Fruit fly (Drosophila melanogaster) whole organism, embryonic: ENCODE measurements around the gene Vm26Ac.

Experiments used
- Asciz ChIP-seq: fragments of 200-800 bp; sonication (Bioruptor generic); optimal IDR thresholded peaks from 2 replicates; lab custom pipeline; 2017; ENCODE audit warnings: missing biosample characterization, mild to moderate bottlenecking, missing genetic modification characterization, missing genetic modification reagents
- CG10431 ChIP-seq: fragments of 200-800 bp; sonication (Bioruptor generic); optimal IDR thresholded peaks from 3 replicates; lab custom pipeline; 2018; ENCODE audit warnings: missing biosample characterization, mild to moderate bottlenecking, missing genetic modification characterization
- CG12071 ChIP-seq: fragments of 200-800 bp; sonication (Bioruptor generic); optimal IDR thresholded peaks from 3 replicates; lab custom pipeline; 2018; ENCODE audit warnings: missing biosample characterization, mild to moderate bottlenecking, missing genetic modification characterization
- CG12219 ChIP-seq: fragments of 200-800 bp; sonication (Bioruptor generic); optimal IDR thresholded peaks from 3 replicates; lab custom pipeline; 2018; ENCODE audit warnings: missing biosample characterization, mild to moderate bottlenecking, missing genetic modification characterization
- CG12659 ChIP-seq: fragments of 200-800 bp; sonication (Bioruptor generic); optimal IDR thresholded peaks from 3 replicates; lab custom pipeline; 2017; ENCODE audit warnings: mild to moderate bottlenecking, missing biosample characterization, missing genetic modification reagents, missing genetic modification characterization
- CG13296 ChIP-seq: fragments of 200-800 bp; sonication (Bioruptor generic); optimal IDR thresholded peaks from 3 replicates; lab custom pipeline; 2018; ENCODE audit warnings: missing biosample characterization, mild to moderate bottlenecking, missing genetic modification characterization
- CG13775 ChIP-seq: fragments of 200-800 bp; sonication (Bioruptor generic); optimal IDR thresholded peaks from 3 replicates; lab custom pipeline; 2017; ENCODE audit warnings: missing biosample characterization, mild to moderate bottlenecking, missing genetic modification characterization
- CG14441 ChIP-seq: fragments of 200-800 bp; sonication (Bioruptor generic); IDR thresholded peaks from 2 replicates; pipeline ENCODE4 v1.3.6; 2022; ENCODE audit warnings: missing biosample characterization, missing genetic modification characterization
- CG15011 ChIP-seq: fragments of 200-800 bp; sonication (Bioruptor generic); optimal IDR thresholded peaks from 3 replicates; lab custom pipeline; 2018; ENCODE audit warnings: missing biosample characterization, mild to moderate bottlenecking, missing genetic modification characterization
- CG1529 ChIP-seq: fragments of 200-800 bp; sonication (Bioruptor generic); optimal IDR thresholded peaks from 3 replicates; lab custom pipeline; 2018; ENCODE audit warnings: missing biosample characterization, missing genetic modification characterization
- CG1603 ChIP-seq: fragments of 200-800 bp; sonication (Bioruptor generic); optimal IDR thresholded peaks from 2 replicates; lab custom pipeline; 2019; ENCODE audit warnings: missing biosample characterization, mild to moderate bottlenecking, missing genetic modification characterization, moderate library complexity
- CG17568 ChIP-seq: fragments of 200-800 bp; sonication (Bioruptor generic); optimal IDR thresholded peaks from 2 replicates; lab custom pipeline; 2018; ENCODE audit warnings: missing biosample characterization, mild to moderate bottlenecking, missing genetic modification characterization, moderate library complexity
- CG17829 ChIP-seq: fragments of 200-800 bp; optimal IDR thresholded peaks from 2 replicates; lab custom pipeline; 2019; ENCODE audit warnings: missing biosample characterization, mild to moderate bottlenecking, missing genetic modification characterization, moderate library complexity
- CG18599 ChIP-seq: fragments of 200-800 bp; sonication (Bioruptor generic); optimal IDR thresholded peaks from 3 replicates; lab custom pipeline; 2017; ENCODE audit warnings: missing biosample characterization, missing genetic modification characterization, mild to moderate bottlenecking, moderate library complexity, missing genetic modification reagents
- CG18619 ChIP-seq: fragments of 200-800 bp; sonication (Bioruptor generic); optimal IDR thresholded peaks from 3 replicates; lab custom pipeline; 2017; ENCODE audit warnings: missing biosample characterization, mild to moderate bottlenecking, missing genetic modification characterization
- CG33213 ChIP-seq: fragments of 200-800 bp; sonication (Bioruptor generic); optimal IDR thresholded peaks from 3 replicates; lab custom pipeline; 2016; ENCODE audit warnings: missing biosample characterization, missing genetic modification characterization
- CG33557 ChIP-seq: fragments of 200-800 bp; sonication (Bioruptor generic); optimal IDR thresholded peaks from 2 replicates; lab custom pipeline; 2019; ENCODE audit warnings: missing biosample characterization, mild to moderate bottlenecking, missing genetic modification characterization, moderate library complexity
- CG3838 ChIP-seq: fragments of 200-800 bp; sonication (Bioruptor generic); optimal IDR thresholded peaks from 3 replicates; lab custom pipeline; 2016; ENCODE audit warnings: missing biosample characterization, missing genetic modification characterization
- CG6272 ChIP-seq: fragments of 200-800 bp; sonication (Bioruptor generic); IDR thresholded peaks from 2 replicates; pipeline ENCODE4 v1.3.6; 2022; ENCODE audit warnings: missing biosample characterization, missing genetic modification characterization
- CG7271 ChIP-seq: fragments of 200-800 bp; sonication (Bioruptor generic); optimal IDR thresholded peaks from 2 replicates; lab custom pipeline; 2018; ENCODE audit warnings: missing biosample characterization, mild to moderate bottlenecking, missing genetic modification characterization, moderate library complexity
- CG7987 ChIP-seq: fragments of 200-800 bp; sonication (Bioruptor generic); optimal IDR thresholded peaks from 2 replicates; lab custom pipeline; 2018; ENCODE audit warnings: missing biosample characterization, mild to moderate bottlenecking, missing genetic modification characterization, moderate library complexity
- Doc2 ChIP-seq: fragments of 200-800 bp; sonication (Bioruptor generic); IDR thresholded peaks from 2 replicates; pipeline ENCODE4 v1.3.6; 2022; ENCODE audit warnings: missing biosample characterization, missing genetic modification characterization
- Dp ChIP-seq: fragments of 200-800 bp; sonication (Bioruptor generic); optimal IDR thresholded peaks from 2 replicates; lab custom pipeline; 2018; ENCODE audit warnings: missing biosample characterization, mild to moderate bottlenecking, missing genetic modification characterization, moderate library complexity
- ERR ChIP-seq: fragments of 200-800 bp; sonication (Bioruptor generic); optimal IDR thresholded peaks from 2 replicates; lab custom pipeline; 2016; ENCODE audit warnings: missing biosample characterization, missing genetic modification characterization
- Ets65A ChIP-seq: fragments of 200-800 bp; sonication (Bioruptor generic); peaks from one replicate; lab custom pipeline; 2016; ENCODE audit warnings: missing biosample characterization, missing genetic modification characterization
- Ets97D ChIP-seq: fragments of 200-800 bp; sonication (Bioruptor generic); optimal IDR thresholded peaks from 3 replicates; lab custom pipeline; 2016; ENCODE audit warnings: missing biosample characterization, missing genetic modification characterization
- Fer3 ChIP-seq: fragments of 200-800 bp; sonication (Bioruptor generic); optimal IDR thresholded peaks from 2 replicates; lab custom pipeline; 2018; ENCODE audit warnings: missing biosample characterization, mild to moderate bottlenecking, missing genetic modification characterization, moderate library complexity
- HLH3B ChIP-seq: fragments of 200-800 bp; sonication (Bioruptor generic); IDR thresholded peaks from 2 replicates; pipeline ENCODE4 v1.3.6; 2022; ENCODE audit warnings: missing biosample characterization, missing genetic modification characterization
- HmgD ChIP-seq: fragments of 200-800 bp; sonication (Bioruptor generic); optimal IDR thresholded peaks from 3 replicates; lab custom pipeline; 2016; ENCODE audit warnings: missing biosample characterization, missing genetic modification characterization
- Lhr ChIP-seq: fragments of 200-800 bp; sonication (Bioruptor generic); optimal IDR thresholded peaks from 3 replicates; lab custom pipeline; 2017; ENCODE audit warnings: mild to moderate bottlenecking, missing biosample characterization, missing genetic modification reagents, missing genetic modification characterization
- MESR4 ChIP-seq: fragments of 200-800 bp; sonication (Bioruptor generic); optimal IDR thresholded peaks from 2 replicates; lab custom pipeline; 2018; ENCODE audit warnings: missing biosample characterization, mild to moderate bottlenecking, missing genetic modification characterization, moderate library complexity
- NC2β ChIP-seq: fragments of 200-800 bp; sonication (Bioruptor generic); optimal IDR thresholded peaks from 2 replicates; lab custom pipeline; 2016; ENCODE audit warnings: missing biosample characterization, missing genetic modification characterization
- PHDP ChIP-seq: fragments of 200-800 bp; sonication (Bioruptor generic); optimal IDR thresholded peaks from 3 replicates; lab custom pipeline; 2018; ENCODE audit warnings: missing biosample characterization, mild to moderate bottlenecking, missing genetic modification characterization, moderate library complexity
- Sin3A ChIP-seq: fragments of >200 bp; optimal IDR thresholded peaks from 2 replicates; lab custom pipeline; 2018
- Sry-δ ChIP-seq: fragments of 200-800 bp; sonication (Bioruptor generic); optimal IDR thresholded peaks from 2 replicates; lab custom pipeline; 2016; ENCODE audit warnings: missing biosample characterization, missing genetic modification characterization
- Ssrp ChIP-seq: fragments of 200-800 bp; sonication (Bioruptor generic); optimal IDR thresholded peaks from 2 replicates; lab custom pipeline; 2018; ENCODE audit warnings: missing biosample characterization, mild to moderate bottlenecking, missing genetic modification characterization, moderate library complexity
- YL-1 ChIP-seq: fragments of 200-800 bp; sonication (Bioruptor generic); optimal IDR thresholded peaks from 3 replicates; lab custom pipeline; 2017; ENCODE audit warnings: missing biosample characterization, mild to moderate bottlenecking, missing genetic modification characterization
- bowl ChIP-seq: fragments of 200-800 bp; sonication (Bioruptor generic); IDR thresholded peaks from 2 replicates; pipeline ENCODE4 v1.3.6; 2022; ENCODE audit warnings: missing biosample characterization, missing genetic modification characterization
- chinmo ChIP-seq: fragments of 200-800 bp; sonication (Bioruptor generic); IDR thresholded peaks from 4 replicates; pipeline ENCODE4 v1.3.6; 2022; ENCODE audit warnings: missing biosample characterization, missing genetic modification characterization; ENCODE audit not compliant: partially characterized antibody
- cwo ChIP-seq: fragments of 200-800 bp; sonication (Bioruptor generic); optimal IDR thresholded peaks from 3 replicates; lab custom pipeline; 2017; ENCODE audit warnings: missing biosample characterization, missing genetic modification characterization, mild to moderate bottlenecking, moderate library complexity, missing genetic modification reagents
- esg ChIP-seq: fragments of 200-800 bp; sonication (Bioruptor generic); conservative IDR thresholded peaks from 2 replicates; pipeline ENCODE4 v1.3.6; 2022; ENCODE audit warnings: missing biosample characterization, missing genetic modification characterization
- fd102C ChIP-seq: fragments of 200-800 bp; sonication (Bioruptor generic); optimal IDR thresholded peaks from 2 replicates; lab custom pipeline; 2018; ENCODE audit warnings: missing biosample characterization, mild to moderate bottlenecking, missing genetic modification characterization, moderate library complexity
- kay ChIP-seq: fragments of 200-800 bp; sonication (Bioruptor generic); optimal IDR thresholded peaks from 2 replicates; lab custom pipeline; 2016; ENCODE audit warnings: missing biosample characterization, missing genetic modification characterization
- klu ChIP-seq: fragments of 200-800 bp; sonication (Bioruptor generic); IDR thresholded peaks from 2 replicates; pipeline ENCODE4 v1.3.6; 2022; ENCODE audit warnings: missing biosample characterization, missing genetic modification characterization
- maf-S ChIP-seq: fragments of 200-800 bp; sonication (Bioruptor generic); optimal IDR thresholded peaks from 2 replicates; lab custom pipeline; 2016; ENCODE audit warnings: missing biosample characterization, missing genetic modification characterization
- nmo ChIP-seq: fragments of 200-800 bp; sonication (Bioruptor generic); optimal IDR thresholded peaks from 2 replicates; lab custom pipeline; 2018; ENCODE audit warnings: missing biosample characterization, mild to moderate bottlenecking, missing genetic modification characterization, moderate library complexity
- pita ChIP-seq: fragments of 200-800 bp; sonication (Bioruptor generic); optimal IDR thresholded peaks from 2 replicates; lab custom pipeline; 2017; ENCODE audit warnings: missing biosample characterization, mild to moderate bottlenecking, missing genetic modification characterization
- salm ChIP-seq: fragments of 200-800 bp; sonication (Bioruptor generic); optimal IDR thresholded peaks from 2 replicates; lab custom pipeline; 2018; ENCODE audit warnings: missing biosample characterization, mild to moderate bottlenecking, missing genetic modification characterization
- yki ChIP-seq: fragments of >200 bp; optimal IDR thresholded peaks from 3 replicates; lab custom pipeline; 2018

The Vm26Ac gene

DNA sequence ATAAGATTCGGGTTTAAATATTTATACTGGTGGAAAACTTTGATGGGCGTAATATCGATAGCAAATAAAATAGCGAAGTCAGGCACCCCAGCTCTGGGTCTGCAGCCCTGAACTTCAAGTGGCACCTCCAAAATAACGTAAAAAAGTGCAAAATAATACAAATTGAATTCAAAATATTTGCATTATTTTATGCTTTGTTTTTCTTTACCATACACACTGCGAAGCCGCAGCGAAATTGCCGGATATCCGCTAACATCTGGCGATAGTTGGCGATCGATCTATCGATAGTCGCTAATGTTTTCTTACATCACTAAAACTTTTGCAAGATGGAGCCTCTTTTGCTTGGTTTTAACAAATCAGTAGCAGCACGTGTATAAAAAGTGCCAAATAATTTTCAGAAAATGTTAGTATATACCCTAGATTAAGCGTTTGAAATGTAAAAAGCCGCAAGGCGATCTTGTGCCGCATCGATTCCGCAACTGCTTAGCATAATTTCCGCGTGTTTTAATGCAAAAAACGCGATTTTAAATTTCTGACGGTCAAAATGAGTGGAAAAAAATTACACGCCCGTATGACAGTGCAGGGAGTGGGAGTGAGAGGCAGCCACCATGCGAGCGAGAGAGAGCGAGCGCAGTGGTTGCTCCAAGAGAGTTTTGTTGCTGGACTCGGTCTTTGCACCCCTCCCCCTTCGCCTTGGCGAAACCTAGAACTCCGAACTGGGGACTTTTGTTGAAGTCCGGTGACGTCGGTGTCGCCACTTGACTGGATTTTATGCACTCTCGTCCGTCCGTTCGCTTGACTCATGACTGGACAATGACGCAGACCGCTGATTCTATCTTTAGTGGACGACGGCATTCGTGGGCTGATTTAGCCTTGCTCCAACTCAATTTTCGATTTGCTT lies 23.3 kb upstream of the Vm26Ac start, which contains the start of gene eIF4A (continued):
- TF ChIP-seq MESR4 (GFP tag; lab: Kevin White, UChicago) = peak; percentile 96
- TF ChIP-seq CG33557 = peak; percentile 25
- peak; percentile 66 for TF ChIP-seq CG1603 (tag; lab: Kevin White, UChicago)
- peak; percentile 41 for TF ChIP-seq PHDP (tag; lab: Kevin White, UChicago)
- TF ChIP-seq Ets97D (GFP tag; lab: Kevin White, UChicago) = peak; percentile 96
- peak; percentile 41 for TF ChIP-seq CG7987 (GFP tag; lab: Kevin White, UChicago)
- TF ChIP-seq kay = no peak
- peak; percentile 11 for TF ChIP-seq CG18599 (GFP tag; lab: Kevin White, UChicago)
- TF ChIP-seq Lhr (GFP tag; lab: Kevin White, UChicago) = peak; percentile 76
- TF ChIP-seq yki (lab: Kevin White, UChicago) = peak; percentile 61
- TF ChIP-seq CG17568 = peak; percentile 47
- peak; percentile 52 for TF ChIP-seq salm (tag; lab: Kevin White, UChicago)
- peak; percentile 17 for TF ChIP-seq CG12219 (GFP tag; lab: Kevin White, UChicago)
- peak; percentile 49 for TF ChIP-seq NC2β (GFP tag; lab: Kevin White, UChicago)
- peak; percentile 36 for TF ChIP-seq HmgD (GFP tag; lab: Kevin White, UChicago)
- TF ChIP-seq Ets65A (GFP tag; lab: Kevin White, UChicago) = peak; percentile 90
- peak; percentile 58 for TF ChIP-seq CG13296 (GFP tag; lab: Kevin White, UChicago)
- peak; percentile 12 for TF ChIP-seq CG17829
- no peak for TF ChIP-seq bowl (GFP tag; lab: Robert Waterston, UW)
- TF ChIP-seq esg = no peak
- TF ChIP-seq CG33213 (GFP tag; lab: Kevin White, UChicago) = peak; percentile 53
- TF ChIP-seq Sry-δ (GFP tag; lab: Kevin White, UChicago) = peak; percentile 95
- peak; percentile 50 for TF ChIP-seq Dp
- no peak for TF ChIP-seq CG14441
- peak; percentile 48 for TF ChIP-seq Fer3
- no peak for TF ChIP-seq maf-S (GFP tag; lab: Kevin White, UChicago)
- TF ChIP-seq CG13775 = peak; percentile 48
- peak; percentile 65 for TF ChIP-seq nmo (GFP tag; lab: Kevin White, UChicago)
- TF ChIP-seq CG15011 (GFP tag; lab: Kevin White, UChicago) = peak; percentile 23
- TF ChIP-seq YL-1 = peak; percentile 24
- TF ChIP-seq chinmo (GFP tag; lab: Robert Waterston, UW) = no peak
- no peak for TF ChIP-seq CG10431 (GFP tag; lab: Kevin White, UChicago)
- TF ChIP-seq CG7271 (tag; lab: Kevin White, UChicago) = peak; percentile 45
- peak; percentile 47 for TF ChIP-seq CG18619 (GFP tag; lab: Kevin White, UChicago)
- TF ChIP-seq CG12071 (GFP tag; lab: Kevin White, UChicago) = peak; percentile 29
- no peak for TF ChIP-seq ERR (GFP tag; lab: Kevin White, UChicago)
- TF ChIP-seq CG1529 (GFP tag; lab: Kevin White, UChicago) = peak; percentile 0
- no peak for TF ChIP-seq Doc2 (GFP tag; lab: Robert Waterston, UW)
- 0 out of 2 replicates have a peak, but pooled peaks have one; percentile 43 for TF ChIP-seq CG6272 (GFP tag; lab: Robert Waterston, UW)
- no peak for TF ChIP-seq fd102C (GFP tag; lab: Kevin White, UChicago)
- no peak for TF ChIP-seq klu (GFP tag; lab: Robert Waterston, UW)
- peak; percentile 54 for TF ChIP-seq CG12659 (GFP tag; lab: Kevin White, UChicago)
- peak; percentile 89 for TF ChIP-seq cwo (GFP tag; lab: Kevin White, UChicago)
- TF ChIP-seq Sin3A (lab: Kevin White, UChicago) = peak; percentile 96
- TF ChIP-seq HLH3B (GFP tag; lab: Robert Waterston, UW) = no peak
- no peak for TF ChIP-seq CG3838 (GFP tag; lab: Kevin White, UChicago)
- TF ChIP-seq Asciz = peak; percentile 23
- peak; percentile 12 for TF ChIP-seq Ssrp
- TF ChIP-seq pita (GFP tag; lab: Kevin White, UChicago) = peak; percentile 66
